Worm (Caenorhabditis elegans) whole organism, young adult: Measurements from ENCODE around the gene srx-133.

Source experiments
- B0035.1 ChIP-seq: sonication (generic microtip); optimal IDR thresholded peaks from 2 replicates; lab custom pipeline; 2016; ENCODE audit warnings: missing genetic modification characterization, mild to moderate bottlenecking, missing compliant biosample characterization, missing genotype, missing genetic modification reagents
- F39B2.1 ChIP-seq: fragments of 200-800 bp; sonication (Bioruptor generic); IDR thresholded peaks from 2 replicates; pipeline ENCODE4 v1.3.6; 2022; ENCODE audit warnings: missing genetic modification reagents, missing genetic modification characterization, missing compliant biosample characterization
- F52B5.7 ChIP-seq: sonication (generic microtip); optimal IDR thresholded peaks from 2 replicates; lab custom pipeline; 2016; ENCODE audit warnings: mild to moderate bottlenecking, missing genetic modification characterization, missing compliant biosample characterization
- F55B11.4 ChIP-seq: sonication (generic microtip); optimal IDR thresholded peaks from 2 replicates; lab custom pipeline; 2016; ENCODE audit warnings: missing compliant biosample characterization, missing genetic modification characterization, borderline replicate concordance; ENCODE audit not compliant: insufficient read depth
- Y95B8A.8 ChIP-seq: fragments of 200-800 bp; sonication (Bioruptor generic); IDR thresholded peaks from 2 replicates; pipeline ENCODE4 v1.3.6; 2022; ENCODE audit warnings: missing genetic modification reagents, missing genetic modification characterization, missing compliant biosample characterization
- athp-1 ChIP-seq: sonication (generic microtip); optimal IDR thresholded peaks from 2 replicates; lab custom pipeline; 2017; ENCODE audit warnings: mild to moderate bottlenecking, missing genetic modification characterization, missing compliant biosample characterization
- attf-5 ChIP-seq: fragments of 200-800 bp; sonication (Bioruptor generic); optimal IDR thresholded peaks from 2 replicates; lab custom pipeline; 2018; ENCODE audit warnings: mild to moderate bottlenecking, missing genetic modification characterization, missing compliant biosample characterization
- ccch-3 ChIP-seq: fragments of 200-800 bp; sonication (Bioruptor generic); optimal IDR thresholded peaks from 2 replicates; lab custom pipeline; 2018; ENCODE audit warnings: mild to moderate bottlenecking, missing genetic modification characterization, missing compliant biosample characterization
- cebp-2 ChIP-seq: fragments of 200-800 bp; sonication (Bioruptor generic); IDR thresholded peaks from 2 replicates; pipeline ENCODE4 v1.3.6; 2022; ENCODE audit warnings: missing genetic modification characterization, missing compliant biosample characterization
- ceh-58 ChIP-seq: fragments of 200-800 bp; sonication (Bioruptor generic); IDR thresholded peaks from 2 replicates; pipeline ENCODE4 v1.3.6; 2022; ENCODE audit warnings: missing genetic modification characterization, missing compliant biosample characterization
- ceh-79 ChIP-seq: sonication (generic microtip); optimal IDR thresholded peaks from 2 replicates; lab custom pipeline; 2017; ENCODE audit warnings: mild to moderate bottlenecking, missing genetic modification characterization, missing compliant biosample characterization
- ceh-91 ChIP-seq: fragments of 200-800 bp; sonication (Bioruptor generic); IDR thresholded peaks from 2 replicates; pipeline ENCODE4 v1.3.6; 2022; ENCODE audit warnings: missing genetic modification reagents, missing genetic modification characterization, missing compliant biosample characterization
- dpff-1 ChIP-seq: sonication (generic microtip); optimal IDR thresholded peaks from 2 replicates; lab custom pipeline; 2017; ENCODE audit warnings: mild to moderate bottlenecking, missing genetic modification characterization, missing compliant biosample characterization
- dpl-1 ChIP-seq: fragments of 150-350 bp; optimal IDR thresholded peaks from 2 replicates; lab custom pipeline; 2014; ENCODE audit warnings: missing biosample characterization, missing genetic modification reagents, missing genetic modification characterization
- egl-44 ChIP-seq: fragments of 200-800 bp; sonication (Bioruptor generic); IDR thresholded peaks from 2 replicates; pipeline ENCODE4 v1.3.6; 2022; ENCODE audit warnings: missing genetic modification reagents, missing genetic modification characterization, missing compliant biosample characterization
- ekl-4 ChIP-seq: fragments of 200-800 bp; sonication (Bioruptor generic); IDR thresholded peaks from 2 replicates; pipeline ENCODE4 v1.3.6; 2022; ENCODE audit warnings: missing genetic modification reagents, missing genetic modification characterization, missing compliant biosample characterization
- gei-17 ChIP-seq: fragments of 200-800 bp; sonication (Bioruptor generic); optimal IDR thresholded peaks from 2 replicates; lab custom pipeline; 2018; ENCODE audit warnings: mild to moderate bottlenecking, missing genetic modification characterization, missing compliant biosample characterization
- hlh-12 ChIP-seq: sonication (generic microtip); optimal IDR thresholded peaks from 2 replicates; lab custom pipeline; 2016; ENCODE audit warnings: missing genetic modification characterization, missing compliant biosample characterization
- lin-35 ChIP-seq, 3 experiments: fragments of 150-350 bp in 2 of 3; sonication (generic microtip) in 1 of 3; optimal IDR thresholded peaks; 2 replicates each; lab custom pipeline; 2014 to 2018; ENCODE audit warnings: missing biosample characterization in 3 of 3, missing genetic modification characterization in 3 of 3, missing genetic modification reagents in 3 of 3
- lir-1 ChIP-seq: fragments of 200-800 bp; sonication (Bioruptor generic); conservative IDR thresholded peaks from 2 replicates; pipeline ENCODE4 v1.3.6; 2022; ENCODE audit warnings: missing genetic modification reagents, missing genetic modification characterization, missing compliant biosample characterization
- lsl-1 ChIP-seq: fragments of 200-800 bp; sonication (Bioruptor generic); optimal IDR thresholded peaks from 2 replicates; lab custom pipeline; 2018; ENCODE audit warnings: mild to moderate bottlenecking, missing genetic modification characterization, moderate library complexity, missing compliant biosample characterization
- madf-6 ChIP-seq: fragments of 200-800 bp; sonication (Bioruptor generic); IDR thresholded peaks from 2 replicates; pipeline ENCODE4 v1.3.6; 2022; ENCODE audit warnings: missing genetic modification reagents, missing genetic modification characterization, missing compliant biosample characterization
- mes-4 ChIP-seq: sonication (generic microtip); optimal IDR thresholded peaks from 2 replicates; lab custom pipeline; 2016; ENCODE audit warnings: missing genotype, missing genetic modification characterization, missing compliant biosample characterization
- mxl-1 ChIP-seq: sonication (generic microtip); optimal IDR thresholded peaks from 2 replicates; lab custom pipeline; 2016; ENCODE audit warnings: missing genetic modification characterization, missing compliant biosample characterization
- nhr-179 ChIP-seq: sonication (generic microtip); optimal IDR thresholded peaks from 2 replicates; lab custom pipeline; 2016; ENCODE audit warnings: mild to moderate bottlenecking, missing genetic modification characterization, missing compliant biosample characterization
- nhr-27 ChIP-seq: fragments of 200-800 bp; sonication (Bioruptor generic); optimal IDR thresholded peaks from 2 replicates; lab custom pipeline; 2018; ENCODE audit warnings: mild to moderate bottlenecking, missing genetic modification characterization, moderate library complexity, missing compliant biosample characterization
- rcor-1 ChIP-seq: fragments of 200-800 bp; sonication (Bioruptor generic); IDR thresholded peaks from 2 replicates; pipeline ENCODE4 v1.3.6; 2022; ENCODE audit warnings: missing genetic modification reagents, missing genetic modification characterization, missing compliant biosample characterization
- rpc-1 ChIP-seq, 2 experiments: fragments of 150-350 bp in 1 of 2; sonication (generic microtip) in 1 of 2; optimal IDR thresholded peaks; 2 replicates each; lab custom pipeline; 2014 to 2018; ENCODE audit warnings: missing biosample characterization in 1 of 2, missing genetic modification characterization in 1 of 2, missing genetic modification reagents in 1 of 2, missing genotype in 1 of 2
- sdz-38 ChIP-seq: sonication (generic microtip); optimal IDR thresholded peaks from 2 replicates; lab custom pipeline; 2016; ENCODE audit warnings: missing genotype, missing genetic modification characterization, missing compliant biosample characterization
- sea-2 ChIP-seq: fragments of 200-800 bp; sonication (Bioruptor generic); IDR thresholded peaks from 2 replicates; pipeline ENCODE4 v1.3.6; 2022; ENCODE audit warnings: missing genetic modification characterization, missing compliant biosample characterization
- snpc-1.1 ChIP-seq: sonication (generic microtip); optimal IDR thresholded peaks from 2 replicates; lab custom pipeline; 2017; ENCODE audit warnings: missing genetic modification characterization, mild to moderate bottlenecking, missing compliant biosample characterization, antibody characterized with exemption, moderate library complexity, missing genotype, missing genetic modification reagents; ENCODE audit not compliant: insufficient read depth
- unc-130 ChIP-seq: sonication (generic microtip); optimal IDR thresholded peaks from 2 replicates; lab custom pipeline; 2016; ENCODE audit warnings: missing genetic modification reagents, missing genetic modification characterization, missing compliant biosample characterization
- unc-62 ChIP-seq: fragments of 150-350 bp; optimal IDR thresholded peaks from 2 replicates; lab custom pipeline; 2014; ENCODE audit warnings: missing biosample characterization, missing genetic modification reagents, missing genetic modification characterization
- xnd-1 ChIP-seq: sonication (generic microtip); optimal IDR thresholded peaks from 2 replicates; lab custom pipeline; 2016; ENCODE audit warnings: missing genotype, missing genetic modification reagents, missing genetic modification characterization, missing compliant biosample characterization
- zim-3 ChIP-seq: sonication (generic microtip); optimal IDR thresholded peaks from 2 replicates; lab custom pipeline; 2017; ENCODE audit warnings: mild to moderate bottlenecking, missing genetic modification characterization, moderate library complexity, missing compliant biosample characterization
- ztf-25 ChIP-seq: fragments of 200-800 bp; sonication (Bioruptor generic); IDR thresholded peaks from 2 replicates; pipeline ENCODE4 v1.3.6; 2022; ENCODE audit warnings: missing genetic modification reagents, missing genetic modification characterization, missing compliant biosample characterization
- ztf-28 ChIP-seq: fragments of 200-800 bp; sonication (Bioruptor generic); IDR thresholded peaks from 2 replicates; pipeline ENCODE4 v1.3.6; 2022; ENCODE audit warnings: missing genetic modification reagents, missing genetic modification characterization, missing compliant biosample characterization
- ztf-3 ChIP-seq: fragments of 200-800 bp; sonication (Bioruptor generic); optimal IDR thresholded peaks from 2 replicates; lab custom pipeline; 2018; ENCODE audit warnings: mild to moderate bottlenecking, missing genetic modification characterization, missing compliant biosample characterization
- ztf-6 ChIP-seq: fragments of 200-800 bp; sonication (Bioruptor generic); IDR thresholded peaks from 2 replicates; pipeline ENCODE4 v1.3.6; 2022; ENCODE audit warnings: missing genetic modification reagents, missing genetic modification characterization, missing compliant biosample characterization

srx-133 gene

ce11 chrV:13850170-13850569, 1.7 kb downstream of the srx-133 start, which contains the start of gene hpx-2:
Gene hpx-2, plus strand, starts transcription at chrV:13850470.
- TF ChIP-seq lin-35 (GFP tag; optimal IDR thresholded peaks at IDR 0.05; lab: Kevin White, UChicago) (no peak), cebp-2 (no peak), unc-62 (GFP tag; lab: Kevin White, UChicago) (no peak), rcor-1 (GFP tag; lab: Robert Waterston, UW) (no peak), lir-1 (GFP tag; lab: Robert Waterston, UW) (no peak)

- TF ChIP-seq ceh-58 (GFP tag; lab: Robert Waterston, UW) (no peak), sdz-38 (tag; lab: Kevin White, UChicago) (no peak), ztf-6 (GFP tag; lab: Robert Waterston, UW) (no peak), ztf-25 (GFP tag; lab: Robert Waterston, UW) (no peak), rpc-1 (optimal IDR thresholded peaks at IDR 0.05; lab: Kevin White, UChicago) (no peak), rpc-1 (tag; optimal IDR thresholded peaks at IDR 0.05; lab: Kevin White, UChicago) (no peak), Y95B8A.8 (no peak), egl-44 (GFP tag; lab: Robert Waterston, UW) (no peak), nhr-179 (no peak), ztf-3 (GFP tag; lab: Kevin White, UChicago) (no peak), cebp-2 (no peak)
- TF ChIP-seq, all 124 proteins: peak for 0
Measured at ce11 chrV:13854306-13854705, 5.8 kb downstream of the srx-133 start, which contains the start of gene ttr-21. Gene ttr-21, minus strand, starts transcription at chrV:13854405.

- no peak for TF ChIP-seq hlh-12 (tag; lab: Kevin White, UChicago)
- TF ChIP-seq lsl-1 (GFP tag; lab: Kevin White, UChicago) = no peak
- no peak for TF ChIP-seq cebp-2
- TF ChIP-seq attf-5 (GFP tag; lab: Kevin White, UChicago) = no peak
- TF ChIP-seq ccch-3 = no peak
- no peak for TF ChIP-seq F39B2.1 (GFP tag; lab: Robert Waterston, UW)
- TF ChIP-seq nhr-27 (tag; lab: Kevin White, UChicago) = no peak
- TF ChIP-seq nhr-179 = no peak
- TF ChIP-seq gei-17 (GFP tag; lab: Kevin White, UChicago) = no peak
- no peak for TF ChIP-seq sea-2 (GFP tag; lab: Robert Waterston, UW)
- no peak for TF ChIP-seq ceh-79 (tag; lab: Kevin White, UChicago)
- no peak for TF ChIP-seq dpl-1 (GFP tag; lab: Kevin White, UChicago)
- no peak for TF ChIP-seq ekl-4 (GFP tag; lab: Robert Waterston, UW)
- no peak for TF ChIP-seq madf-6 (GFP tag; lab: Robert Waterston, UW)
- TF ChIP-seq dpff-1 (tag; lab: Kevin White, UChicago) = no peak
- no peak for TF ChIP-seq mes-4
- TF ChIP-seq lir-1 (GFP tag; lab: Robert Waterston, UW) = no peak
Measured at ce11 chrV:13856376-13856775, 7.9 kb downstream of the srx-133 start, which contains the start of gene srx-134. Gene srx-134, minus strand, starts transcription at chrV:13856476.

ce11 chrV:13857132-13857531, 8.7 kb downstream of the srx-133 start, which contains the start of gene srx-136:
Gene srx-136, plus strand, starts transcription at chrV:13857432.
- TF ChIP-seq ztf-28 (GFP tag; lab: Robert Waterston, UW) = no peak
- no peak for TF ChIP-seq unc-130 (GFP tag; lab: Kevin White, UChicago)
- TF ChIP-seq lsl-1 (GFP tag; lab: Kevin White, UChicago) = no peak
- no peak for TF ChIP-seq hlh-12 (tag; lab: Kevin White, UChicago)
- TF ChIP-seq F55B11.4 (tag; lab: Kevin White, UChicago) = no peak
- TF ChIP-seq xnd-1 (tag; lab: Kevin White, UChicago) = no peak
- no peak for TF ChIP-seq F39B2.1 (GFP tag; lab: Robert Waterston, UW)
- TF ChIP-seq cebp-2 = no peak

ce11 chrV:13858906-13859305, 10.4 kb downstream of the srx-133 start, which contains the start of gene srx-135:
Gene srx-135, plus strand, starts transcription at chrV:13859206.
- TF ChIP-seq snpc-1.1 (tag; lab: Kevin White, UChicago) = no peak
- no peak for TF ChIP-seq mxl-1 (tag; lab: Kevin White, UChicago)
- TF ChIP-seq F52B5.7 (tag; lab: Kevin White, UChicago) = no peak
- TF ChIP-seq athp-1 (tag; lab: Kevin White, UChicago) = no peak
- TF ChIP-seq F55B11.4 (tag; lab: Kevin White, UChicago) = no peak
- TF ChIP-seq madf-6 (GFP tag; lab: Robert Waterston, UW) = no peak
- no peak for TF ChIP-seq B0035.1 (tag; lab: Kevin White, UChicago)
- no peak for TF ChIP-seq zim-3
- no peak for TF ChIP-seq attf-5 (GFP tag; lab: Kevin White, UChicago)
- TF ChIP-seq lsl-1 (GFP tag; lab: Kevin White, UChicago) = no peak
- TF ChIP-seq ceh-91 (GFP tag; lab: Robert Waterston, UW) = no peak
- TF ChIP-seq ztf-28 (GFP tag; lab: Robert Waterston, UW) = no peak
- TF ChIP-seq, all 124 proteins: peak for 0
